Worm (Caenorhabditis elegans) whole organism, L3 larva: Measurements from ENCODE around the gene tsp-4.

Source experiments
- R02D3.7 ChIP-seq: fragments of 150-350 bp; optimal IDR thresholded peaks from 2 replicates; lab custom pipeline; 2014; ENCODE audit warnings: missing biosample characterization, missing genetic modification characterization
- fkh-10 ChIP-seq: sonication (generic microtip); optimal IDR thresholded peaks from 2 replicates; lab custom pipeline; 2017; ENCODE audit warnings: missing biosample characterization, missing genetic modification reagents, missing genetic modification characterization
- pha-4 ChIP-seq: fragments of 150-350 bp; optimal IDR thresholded peaks from 2 replicates; lab custom pipeline; 2014; ENCODE audit warnings: missing biosample characterization, missing genetic modification reagents, missing genetic modification characterization
- ztf-11 ChIP-seq: fragments of 150-350 bp; optimal IDR thresholded peaks from 2 replicates; lab custom pipeline; 2014; ENCODE audit warnings: missing biosample characterization, missing genetic modification characterization

DNA sequence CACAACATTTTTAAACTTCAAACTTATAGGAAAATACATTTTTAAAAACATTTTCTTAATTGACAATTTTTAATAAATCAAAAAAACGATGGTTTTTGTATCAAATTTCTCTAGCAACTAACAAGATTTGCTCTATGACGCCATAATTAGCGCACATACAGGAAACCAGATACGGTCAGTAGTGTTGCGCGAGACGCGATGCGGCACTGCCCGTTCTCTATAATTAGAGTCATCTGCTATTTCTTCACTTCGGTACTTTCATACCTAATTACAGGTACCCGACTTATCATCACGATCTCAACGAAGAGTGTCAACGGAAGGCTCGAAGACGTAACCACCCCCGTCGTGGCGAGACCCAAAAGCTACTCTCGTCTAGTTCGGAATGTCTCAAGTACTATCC lies 24.6 kb upstream of the tsp-4 start:
- TF ChIP-seq fkh-10 (no peak), R02D3.7 (tag; lab: Kevin White, UChicago) (no peak), ztf-11 (tag; lab: Kevin White, UChicago) (no peak), pha-4 (tag; lab: Kevin White, UChicago) (no peak)
